Worm (Caenorhabditis elegans) whole organism, L3 larva: ENCODE data around the gene pcyt-2.2.

Experiments used
- ZK546.5 ChIP-seq: sonication (generic microtip); optimal IDR thresholded peaks from 2 replicates; lab custom pipeline; 2017; ENCODE audit warnings: missing biosample characterization, missing genetic modification characterization
- elt-3 ChIP-seq, 3 experiments: fragments of 150-350 bp in 1 of 3; sonication (generic microtip) in 2 of 3; optimal IDR thresholded peaks; 2 replicates in 2 of 3; 4 replicates in 1 of 3; lab custom pipeline; 2014 to 2017; ENCODE audit warnings: missing biosample characterization in 3 of 3, missing genetic modification characterization in 3 of 3
- eor-1 ChIP-seq, 2 experiments: fragments of 150-350 bp; optimal IDR thresholded peaks; 2 replicates each; lab custom pipeline; 2014 to 2018; ENCODE audit warnings: missing biosample characterization in 2 of 2, missing genetic modification characterization in 2 of 2
- fkh-10 ChIP-seq: sonication (generic microtip); optimal IDR thresholded peaks from 2 replicates; lab custom pipeline; 2017; ENCODE audit warnings: missing biosample characterization, missing genetic modification reagents, missing genetic modification characterization
- jun-1 ChIP-seq: fragments of 150-350 bp; optimal IDR thresholded peaks from 2 replicates; lab custom pipeline; 2014; ENCODE audit warnings: missing biosample characterization, missing genetic modification reagents, missing genetic modification characterization
- nhr-12 ChIP-seq: fragments of 150-350 bp; optimal IDR thresholded peaks from 2 replicates; lab custom pipeline; 2014; ENCODE audit warnings: missing biosample characterization, missing genetic modification characterization
- nhr-23 ChIP-seq: fragments of 150-350 bp; optimal IDR thresholded peaks from 2 replicates; lab custom pipeline; 2014; ENCODE audit warnings: missing biosample characterization, missing genetic modification reagents, missing genetic modification characterization
- ztf-11 ChIP-seq: fragments of 150-350 bp; optimal IDR thresholded peaks from 2 replicates; lab custom pipeline; 2014; ENCODE audit warnings: missing biosample characterization, missing genetic modification characterization

DNA sequence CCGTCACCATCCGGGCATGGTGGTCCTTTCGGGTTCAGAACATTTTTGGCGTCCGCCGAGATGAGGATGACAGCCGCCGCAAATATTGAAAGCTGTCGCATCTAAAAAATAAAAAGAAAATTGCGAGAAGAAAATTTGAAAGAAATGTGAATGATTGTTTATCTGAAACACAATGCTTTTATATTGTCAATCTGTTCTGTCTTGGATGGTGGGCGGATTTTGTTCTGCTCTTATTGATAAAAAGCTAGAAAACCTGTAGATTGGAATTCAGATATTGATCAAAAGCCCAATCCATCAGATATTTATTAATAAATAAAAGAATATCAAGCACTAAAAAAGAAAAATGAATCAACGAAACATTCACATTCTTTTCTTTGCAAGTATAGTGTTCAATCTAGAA lies 29.7 kb downstream of the pcyt-2.2 start, which contains the start of gene C39D10.7:
- no peak for TF ChIP-seq eor-1 (tag; optimal IDR thresholded peaks at IDR 0.05; lab: Kevin White, UChicago)
- TF ChIP-seq elt-3 (tag; optimal IDR thresholded peaks at IDR 0.05; lab: Kevin White, UChicago), result no peak
- TF ChIP-seq ZK546.5 (tag; lab: Kevin White, UChicago), result no peak
- no peak for TF ChIP-seq fkh-10 (GFP tag; lab: Kevin White, UChicago)
- TF ChIP-seq jun-1 (tag; lab: Kevin White, UChicago), result no peak
- no peak for TF ChIP-seq nhr-23 (tag; lab: Kevin White, UChicago)
- no peak for TF ChIP-seq nhr-12 (tag; lab: Kevin White, UChicago)
- TF ChIP-seq ztf-11 (tag; lab: Kevin White, UChicago), result no peak
